Worm (Caenorhabditis elegans): Measurements from ENCODE around the gene her-1.
A peak's percentile ranks its signal among the peaks of the same experiment; 100 is the strongest.

ce11 chrV:9709747-9710146 is 12.9 kb downstream of the her-1 start, which contains the start of gene tag-120:
- no peak for TF ChIP-seq R02D3.7 (tag; optimal IDR thresholded peaks at IDR 0.05)
- TF ChIP-seq hlh-11 (tag; optimal IDR thresholded peaks at IDR 0.05): peak; percentile 1
- peak; percentile 12 for TF ChIP-seq hlh-30 (tag; optimal IDR thresholded peaks at IDR 0.05; ENCODE audit: insufficient read depth)
- TF ChIP-seq lin-13 (GFP tag; optimal IDR thresholded peaks at IDR 0.05): no peak
- TF ChIP-seq ces-1 (GFP tag; optimal IDR thresholded peaks at IDR 0.05): no peak
- no peak for TF ChIP-seq jun-1 (tag; optimal IDR thresholded peaks at IDR 0.05)
- TF ChIP-seq pha-4 (GFP tag; IDR thresholded peaks at IDR 0.05): no peak
- no peak for TF ChIP-seq pha-4 (tag; optimal IDR thresholded peaks at IDR 0.05)
